Fruit fly (Drosophila melanogaster) whole organism, embryonic: ENCODE results near the gene Swip-1.
A peak's percentile ranks its signal among the peaks of the same experiment; 100 is the strongest.

Source experiments
- Atf-2 ChIP-seq: fragments of 200-800 bp; sonication (Bioruptor generic); optimal IDR thresholded peaks from 2 replicates; lab custom pipeline; 2016; ENCODE audit warnings: missing biosample characterization, missing genetic modification characterization
- Bdp1 ChIP-seq: fragments of 200-800 bp; sonication (Bioruptor generic); optimal IDR thresholded peaks from 3 replicates; lab custom pipeline; 2016; ENCODE audit warnings: missing biosample characterization, missing genetic modification characterization
- Blimp-1 ChIP-seq: fragments of 200-800 bp; sonication (Bioruptor generic); optimal IDR thresholded peaks from 3 replicates; lab custom pipeline; 2018; ENCODE audit warnings: missing biosample characterization, missing genetic modification characterization, mild to moderate bottlenecking, moderate library complexity, missing genetic modification reagents
- CG1024 ChIP-seq: fragments of 200-800 bp; sonication (Bioruptor generic); IDR thresholded peaks from 2 replicates; pipeline ENCODE4 v1.3.6; 2022; ENCODE audit warnings: missing biosample characterization, missing genetic modification characterization
- CG10366 ChIP-seq: fragments of 200-800 bp; sonication (Bioruptor generic); IDR thresholded peaks from 2 replicates; pipeline ENCODE4 v1.3.6; 2022; ENCODE audit warnings: missing biosample characterization, missing genetic modification characterization
- CG11456 ChIP-seq: fragments of 200-800 bp; sonication (Bioruptor generic); IDR thresholded peaks from 3 replicates; pipeline ENCODE4 v1.3.6; 2022; ENCODE audit warnings: missing biosample characterization, missing genetic modification characterization
- CG12744 ChIP-seq: fragments of 200-800 bp; sonication (Bioruptor generic); optimal IDR thresholded peaks from 2 replicates; lab custom pipeline; 2016; ENCODE audit warnings: missing biosample characterization, missing genetic modification characterization
- CG14050 ChIP-seq: fragments of 200-800 bp; sonication (Bioruptor generic); IDR thresholded peaks from 3 replicates; pipeline ENCODE4 v1.3.6; 2022; ENCODE audit warnings: missing biosample characterization, missing genetic modification characterization
- CG1602 ChIP-seq: fragments of 200-800 bp; sonication (Bioruptor generic); optimal IDR thresholded peaks from 3 replicates; lab custom pipeline; 2016; ENCODE audit warnings: missing biosample characterization, missing genetic modification characterization
- CG1792 ChIP-seq: fragments of 200-800 bp; sonication (Bioruptor generic); optimal IDR thresholded peaks from 2 replicates; lab custom pipeline; 2016; ENCODE audit warnings: missing biosample characterization, missing genetic modification characterization
- CG2129 ChIP-seq: fragments of 200-800 bp; sonication (Bioruptor generic); IDR thresholded peaks from 2 replicates; pipeline ENCODE4 v1.3.6; 2022; ENCODE audit warnings: missing biosample characterization, missing genetic modification characterization; ENCODE audit not compliant: partially characterized antibody
- CG2875 ChIP-seq: fragments of 200-800 bp; sonication (Bioruptor generic); optimal IDR thresholded peaks from 2 replicates; lab custom pipeline; 2017; ENCODE audit warnings: missing biosample characterization, mild to moderate bottlenecking, missing genetic modification characterization, missing genetic modification reagents
- CG30020 ChIP-seq: fragments of 200-800 bp; optimal IDR thresholded peaks from 2 replicates; lab custom pipeline; 2019; ENCODE audit warnings: missing biosample characterization, mild to moderate bottlenecking, missing genetic modification characterization, moderate library complexity
- CG3163 ChIP-seq: fragments of 200-800 bp; sonication (Bioruptor generic); optimal IDR thresholded peaks from 3 replicates; lab custom pipeline; 2016; ENCODE audit warnings: missing biosample characterization, missing genetic modification characterization
- CG32772 ChIP-seq: fragments of 200-800 bp; sonication (Bioruptor generic); IDR thresholded peaks from 2 replicates; pipeline ENCODE4 v1.3.6; 2022; ENCODE audit warnings: missing biosample characterization, missing genetic modification characterization
- CG33557 ChIP-seq: fragments of 200-800 bp; sonication (Bioruptor generic); optimal IDR thresholded peaks from 2 replicates; lab custom pipeline; 2019; ENCODE audit warnings: missing biosample characterization, mild to moderate bottlenecking, missing genetic modification characterization, moderate library complexity
- CG3407 ChIP-seq: fragments of 200-800 bp; sonication (Bioruptor generic); optimal IDR thresholded peaks from 2 replicates; lab custom pipeline; 2018; ENCODE audit warnings: missing biosample characterization, mild to moderate bottlenecking, missing genetic modification characterization
- CG4282 ChIP-seq: fragments of 200-800 bp; sonication (Bioruptor generic); optimal IDR thresholded peaks from 2 replicates; lab custom pipeline; 2016; ENCODE audit warnings: missing biosample characterization, missing genetic modification characterization
- CG4730 ChIP-seq: fragments of 200-800 bp; sonication (Bioruptor generic); IDR thresholded peaks from 2 replicates; pipeline ENCODE4 v1.3.6; 2022; ENCODE audit warnings: missing biosample characterization, missing genetic modification characterization
- CG6813 ChIP-seq: fragments of 200-800 bp; sonication (Bioruptor generic); optimal IDR thresholded peaks from 2 replicates; lab custom pipeline; 2017; ENCODE audit warnings: missing biosample characterization, missing genetic modification characterization, mild to moderate bottlenecking, moderate library complexity, missing genetic modification reagents
- CG7745 ChIP-seq: fragments of 200-800 bp; sonication (Bioruptor generic); optimal IDR thresholded peaks from 2 replicates; lab custom pipeline; 2018; ENCODE audit warnings: missing biosample characterization, mild to moderate bottlenecking, missing genetic modification characterization, moderate library complexity
- CG8290 ChIP-seq, 3 experiments: fragments of 200-800 bp; sonication (Bioruptor generic); optimal IDR thresholded peaks; 2 replicates each; lab custom pipeline; 2016 to 2019; ENCODE audit warnings: missing biosample characterization in 3 of 3, missing genetic modification characterization in 3 of 3, mild to moderate bottlenecking in 2 of 3, moderate library complexity in 1 of 3
- CG9437 ChIP-seq: fragments of 200-800 bp; sonication (Bioruptor generic); optimal IDR thresholded peaks from 2 replicates; lab custom pipeline; 2018; ENCODE audit warnings: missing biosample characterization, mild to moderate bottlenecking, missing genetic modification characterization
- CrebB ChIP-seq: fragments of 200-800 bp; sonication (Bioruptor generic); optimal IDR thresholded peaks from 3 replicates; lab custom pipeline; 2018; ENCODE audit warnings: missing biosample characterization, mild to moderate bottlenecking, missing genetic modification characterization
- Dek ChIP-seq: fragments of 200-800 bp; sonication (Bioruptor generic); optimal IDR thresholded peaks from 3 replicates; lab custom pipeline; 2019; ENCODE audit warnings: missing biosample characterization, mild to moderate bottlenecking, missing genetic modification characterization, moderate library complexity
- Dip3 ChIP-seq: fragments of 200-800 bp; sonication (Bioruptor generic); optimal IDR thresholded peaks from 3 replicates; lab custom pipeline; 2016; ENCODE audit warnings: missing biosample characterization, missing genetic modification characterization
- Dp ChIP-seq: fragments of 200-800 bp; sonication (Bioruptor generic); optimal IDR thresholded peaks from 2 replicates; lab custom pipeline; 2018; ENCODE audit warnings: missing biosample characterization, mild to moderate bottlenecking, missing genetic modification characterization, moderate library complexity
- Dref ChIP-seq: fragments of 200-800 bp; sonication (Bioruptor generic); IDR thresholded peaks from 2 replicates; pipeline ENCODE4 v1.3.6; 2022; ENCODE audit warnings: missing biosample characterization, missing genetic modification characterization
- Fer1 ChIP-seq: fragments of 200-800 bp; sonication (Bioruptor generic); optimal IDR thresholded peaks from 2 replicates; lab custom pipeline; 2017; ENCODE audit warnings: missing biosample characterization, mild to moderate bottlenecking, missing genetic modification characterization
- HHEX ChIP-seq: fragments of 200-800 bp; sonication (Bioruptor generic); optimal IDR thresholded peaks from 3 replicates; lab custom pipeline; 2017; ENCODE audit warnings: missing biosample characterization, mild to moderate bottlenecking, missing genetic modification characterization, missing genetic modification reagents
- Lpt ChIP-seq: fragments of >200 bp; optimal IDR thresholded peaks from 2 replicates; lab custom pipeline; 2018; ENCODE audit warnings: missing biosample characterization, missing genetic modification characterization
- MTF-1 ChIP-seq: fragments of 200-800 bp; sonication (Bioruptor generic); optimal IDR thresholded peaks from 2 replicates; lab custom pipeline; 2018; ENCODE audit warnings: missing biosample characterization, mild to moderate bottlenecking, missing genetic modification characterization, borderline replicate concordance
- Mes4 ChIP-seq: fragments of 200-800 bp; sonication (Bioruptor generic); optimal IDR thresholded peaks from 2 replicates; lab custom pipeline; 2016; ENCODE audit warnings: missing biosample characterization, missing genetic modification characterization
- Sry-β ChIP-seq: fragments of 200-800 bp; sonication (Bioruptor generic); optimal IDR thresholded peaks from 2 replicates; lab custom pipeline; 2018; ENCODE audit warnings: missing biosample characterization, mild to moderate bottlenecking, missing genetic modification characterization, moderate library complexity
- ash1 ChIP-seq: fragments of 200-800 bp; sonication (Bioruptor generic); optimal IDR thresholded peaks from 2 replicates; lab custom pipeline; 2018; ENCODE audit warnings: missing biosample characterization, mild to moderate bottlenecking, missing genetic modification characterization
- bcd ChIP-seq: fragments of 200-800 bp; sonication (Bioruptor generic); optimal IDR thresholded peaks from 2 replicates; lab custom pipeline; 2017; ENCODE audit warnings: missing biosample characterization, mild to moderate bottlenecking, missing genetic modification characterization
- bsh ChIP-seq, 2 experiments: fragments of 200-800 bp; sonication (Bioruptor generic); optimal IDR thresholded peaks; 2 replicates each; lab custom pipeline; 2017 to 2018; ENCODE audit warnings: mild to moderate bottlenecking in 2 of 2, missing biosample characterization in 2 of 2, missing genetic modification characterization in 2 of 2, moderate library complexity in 1 of 2
- chif ChIP-seq, 2 experiments: fragments of 200-800 bp; sonication (Bioruptor generic); optimal IDR thresholded peaks; 3 replicates each; lab custom pipeline; 2016; ENCODE audit warnings: missing biosample characterization in 2 of 2, missing genetic modification characterization in 2 of 2
- dm ChIP-seq: fragments of 200-800 bp; sonication (Bioruptor generic); optimal IDR thresholded peaks from 3 replicates; lab custom pipeline; 2016; ENCODE audit warnings: missing biosample characterization, missing genetic modification characterization
- hbn ChIP-seq: fragments of 200-800 bp; sonication (Bioruptor generic); IDR thresholded peaks from 2 replicates; pipeline ENCODE4 v1.3.6; 2022; ENCODE audit warnings: missing biosample characterization, missing genetic modification characterization; ENCODE audit not compliant: partially characterized antibody
- jumu ChIP-seq: fragments of 200-800 bp; sonication (Bioruptor generic); optimal IDR thresholded peaks from 3 replicates; lab custom pipeline; 2016; ENCODE audit warnings: missing biosample characterization, missing genetic modification characterization
- p53 ChIP-seq: fragments of 200-800 bp; sonication (Bioruptor generic); optimal IDR thresholded peaks from 2 replicates; lab custom pipeline; 2016; ENCODE audit warnings: missing biosample characterization, missing genetic modification characterization
- ranshi ChIP-seq: fragments of 200-800 bp; sonication (Bioruptor generic); IDR thresholded peaks from 2 replicates; pipeline ENCODE4 v1.3.6; 2022; ENCODE audit warnings: missing biosample characterization, missing genetic modification characterization
- run ChIP-seq: fragments of 200-800 bp; sonication (Bioruptor generic); optimal IDR thresholded peaks from 3 replicates; lab custom pipeline; 2018; ENCODE audit warnings: missing biosample characterization, mild to moderate bottlenecking, missing genetic modification characterization
- sisA ChIP-seq: fragments of 200-800 bp; sonication (Bioruptor generic); IDR thresholded peaks from 2 replicates; pipeline ENCODE4 v1.3.6; 2022; ENCODE audit warnings: missing biosample characterization, missing genetic modification characterization
- tgo ChIP-seq: fragments of 200-800 bp; sonication (Bioruptor generic); IDR thresholded peaks from 3 replicates; pipeline ENCODE4 v1.3.6; 2022; ENCODE audit warnings: missing biosample characterization, missing genetic modification characterization
- tup ChIP-seq: fragments of 200-800 bp; sonication (Bioruptor generic); optimal IDR thresholded peaks from 2 replicates; lab custom pipeline; 2016; ENCODE audit warnings: missing biosample characterization, mild to moderate bottlenecking, missing genetic modification characterization, moderate library complexity
- wdn ChIP-seq: fragments of 200-800 bp; sonication (Bioruptor generic); IDR thresholded peaks from 2 replicates; pipeline ENCODE4 v1.3.6; 2022; ENCODE audit warnings: missing biosample characterization, missing genetic modification characterization
- wor ChIP-seq: fragments of 200-800 bp; sonication (Bioruptor generic); IDR thresholded peaks from 2 replicates; pipeline ENCODE4 v1.3.6; 2022; ENCODE audit warnings: missing biosample characterization, missing genetic modification characterization
- yki ChIP-seq: fragments of >200 bp; optimal IDR thresholded peaks from 3 replicates; lab custom pipeline; 2018
- z ChIP-seq: fragments of 200-800 bp; sonication (Bioruptor generic); IDR thresholded peaks from 3 replicates; pipeline ENCODE4 v1.3.6; 2022; ENCODE audit warnings: missing biosample characterization, missing genetic modification characterization

Swip-1 gene

DNA sequence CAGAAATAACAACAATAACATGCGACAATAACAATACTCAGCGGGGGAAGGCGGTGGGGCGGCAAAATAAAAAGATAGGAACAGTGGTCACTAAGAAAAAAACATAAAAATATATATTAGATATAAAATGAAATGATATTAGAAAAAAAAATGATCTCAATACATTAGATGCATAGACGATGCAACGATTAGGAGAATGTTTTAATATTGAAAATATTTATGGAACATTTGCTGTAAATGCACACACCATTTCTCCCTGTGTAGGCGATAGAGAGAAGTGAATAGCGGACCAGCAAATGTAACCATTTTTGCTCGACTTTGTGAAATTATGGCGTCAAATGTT lies 20.9 kb downstream of the Swip-1 start (continued):
- TF ChIP-seq bsh (GFP tag; optimal IDR thresholded peaks at IDR 0.05; lab: Kevin White, UChicago) (peak in 1 of 2 experiments; percentile 66), CG1792 (GFP tag; lab: Kevin White, UChicago) (no peak), CG3163 (GFP tag; lab: Kevin White, UChicago) (no peak), Blimp-1 (GFP tag; lab: Kevin White, UChicago) (peak; percentile 65), CG14050 (peak; percentile 87), sisA (peak; percentile 75), CG32772 (GFP tag; lab: Robert Waterston, UW) (peak; percentile 87), Dek (tag; lab: Kevin White, UChicago) (peak; percentile 85), bcd (GFP tag; lab: Kevin White, UChicago) (peak; percentile 75), CG7745 (tag; lab: Kevin White, UChicago) (no peak), CG1602 (GFP tag; lab: Kevin White, UChicago) (peak; percentile 53), CG4730 (GFP tag; lab: Robert Waterston, UW) (peak; percentile 89), Mes4 (no peak), Lpt (no peak), chif (GFP tag; optimal IDR thresholded peaks at IDR 0.05; lab: Kevin White, UChicago) (peak; percentile 5 to 33), HHEX (peak; percentile 86), CG6813 (GFP tag; lab: Kevin White, UChicago) (peak; percentile 74), Sry-β (GFP tag; lab: Kevin White, UChicago) (no peak), MTF-1 (peak; percentile 61), CG33557 (GFP tag; lab: Kevin White, UChicago) (no peak), wdn (peak; percentile 95), CG11456 (peak; percentile 94), CG10366 (GFP tag; lab: Robert Waterston, UW) (peak; percentile 88), CG3407 (GFP tag; lab: Kevin White, UChicago) (no peak), wor (GFP tag; lab: Robert Waterston, UW) (peak; percentile 61), CG8290 (GFP tag; optimal IDR thresholded peaks at IDR 0.05; lab: Kevin White, UChicago) (peak; percentile 25), CG8290 (tag; optimal IDR thresholded peaks at IDR 0.05; lab: Kevin White, UChicago) (no peak), jumu (GFP tag; lab: Kevin White, UChicago) (no peak), CG2129 (GFP tag; lab: Robert Waterston, UW) (no peak), CG12744 (GFP tag; lab: Kevin White, UChicago) (no peak), CG30020 (tag; lab: Kevin White, UChicago) (no peak), Atf-2 (GFP tag; lab: Kevin White, UChicago) (peak; percentile 16), dm (no peak), CG9437 (GFP tag; lab: Kevin White, UChicago) (no peak), ranshi (GFP tag; lab: Robert Waterston, UW) (peak; percentile 84), tup (GFP tag; lab: Kevin White, UChicago) (no peak), ash1 (GFP tag; lab: Kevin White, UChicago) (no peak), Dp (GFP tag; lab: Kevin White, UChicago) (no peak), hbn (GFP tag; lab: Robert Waterston, UW) (no peak), CG2875 (GFP tag; lab: Kevin White, UChicago) (peak; percentile 3), tgo (GFP tag; lab: Robert Waterston, UW) (peak; percentile 90), Bdp1 (GFP tag; lab: Kevin White, UChicago) (no peak), Dip3 (GFP tag; lab: Kevin White, UChicago) (peak; percentile 40), yki (lab: Kevin White, UChicago) (no peak), z (GFP tag; lab: Robert Waterston, UW) (peak; percentile 24; the same call in 1 of the 3 replicates), Fer1 (GFP tag; lab: Kevin White, UChicago) (peak; percentile 90), Dref (GFP tag; lab: Robert Waterston, UW) (peak; percentile 35; the same call in 1 of the 2 replicates), CrebB (tag; lab: Kevin White, UChicago) (peak; percentile 29), run (peak; percentile 47), p53 (GFP tag; lab: Kevin White, UChicago) (no peak), CG4282 (GFP tag; lab: Kevin White, UChicago) (no peak), CG1024 (GFP tag; lab: Robert Waterston, UW) (peak; percentile 48)
